Fruit fly (Drosophila melanogaster) whole organism, embryonic: Measurements from ENCODE around the gene CG31776.

Experiments
- Atf-2 ChIP-seq: fragments of 200-800 bp; sonication (Bioruptor generic); optimal IDR thresholded peaks from 2 replicates; lab custom pipeline; 2016; ENCODE audit warnings: missing biosample characterization, missing genetic modification characterization
- B-H2 ChIP-seq: fragments of 200-800 bp; sonication (Bioruptor generic); optimal IDR thresholded peaks from 2 replicates; lab custom pipeline; 2018; ENCODE audit warnings: missing biosample characterization, mild to moderate bottlenecking, missing genetic modification characterization
- CG11398 ChIP-seq: fragments of 200-800 bp; sonication (Bioruptor generic); optimal IDR thresholded peaks from 2 replicates; lab custom pipeline; 2016; ENCODE audit warnings: missing biosample characterization, missing genetic modification characterization
- CG12769 ChIP-seq: fragments of 200-800 bp; sonication (Bioruptor generic); optimal IDR thresholded peaks from 2 replicates; lab custom pipeline; 2019; ENCODE audit warnings: missing biosample characterization, mild to moderate bottlenecking, missing genetic modification characterization, moderate library complexity
- CG12942 ChIP-seq: fragments of 200-800 bp; sonication (Bioruptor generic); optimal IDR thresholded peaks from 3 replicates; lab custom pipeline; 2016; ENCODE audit warnings: missing biosample characterization, missing genetic modification characterization
- CG14667 ChIP-seq: fragments of 200-800 bp; sonication (Bioruptor generic); IDR thresholded peaks from 2 replicates; pipeline ENCODE4 v1.3.6; 2022; ENCODE audit warnings: missing biosample characterization, missing genetic modification characterization
- CG15073 ChIP-seq: fragments of 200-800 bp; sonication (Bioruptor generic); optimal IDR thresholded peaks from 2 replicates; lab custom pipeline; 2016; ENCODE audit warnings: missing biosample characterization, missing genetic modification characterization
- CG1602 ChIP-seq: fragments of 200-800 bp; sonication (Bioruptor generic); optimal IDR thresholded peaks from 3 replicates; lab custom pipeline; 2016; ENCODE audit warnings: missing biosample characterization, missing genetic modification characterization
- CG18262 ChIP-seq: fragments of 200-800 bp; optimal IDR thresholded peaks from 3 replicates; lab custom pipeline; 2019; ENCODE audit warnings: missing biosample characterization, mild to moderate bottlenecking, missing genetic modification characterization, moderate library complexity
- CG1832 ChIP-seq: fragments of 200-800 bp; sonication (Bioruptor generic); optimal IDR thresholded peaks from 2 replicates; lab custom pipeline; 2017; ENCODE audit warnings: missing biosample characterization, mild to moderate bottlenecking, missing genetic modification characterization, inconsistent platforms
- CG30431 ChIP-seq: fragments of 200-800 bp; sonication (Bioruptor generic); optimal IDR thresholded peaks from 2 replicates; lab custom pipeline; 2017; ENCODE audit warnings: missing biosample characterization, missing genetic modification characterization
- CG3163 ChIP-seq: fragments of 200-800 bp; sonication (Bioruptor generic); optimal IDR thresholded peaks from 3 replicates; lab custom pipeline; 2016; ENCODE audit warnings: missing biosample characterization, missing genetic modification characterization
- CG3726 ChIP-seq: fragments of 200-800 bp; sonication (Bioruptor generic); IDR thresholded peaks from 3 replicates; pipeline ENCODE4, ENCODE4 v1.3.6; 2022; ENCODE audit warnings: missing biosample characterization, missing genetic modification characterization
- CG4707 ChIP-seq: fragments of 200-800 bp; sonication (Bioruptor generic); optimal IDR thresholded peaks from 2 replicates; lab custom pipeline; 2018; ENCODE audit warnings: missing biosample characterization, mild to moderate bottlenecking, missing genetic modification characterization, moderate library complexity
- CG6765 ChIP-seq: fragments of 200-800 bp; sonication (Bioruptor generic); optimal IDR thresholded peaks from 3 replicates; lab custom pipeline; 2017; ENCODE audit warnings: missing biosample characterization, mild to moderate bottlenecking, missing genetic modification characterization
- CG7372 ChIP-seq: fragments of 200-800 bp; sonication (Bioruptor generic); IDR thresholded peaks from 2 replicates; pipeline ENCODE4 v1.3.6; 2022; ENCODE audit warnings: missing biosample characterization, missing genetic modification characterization
- CG7928 ChIP-seq: fragments of 200-800 bp; sonication (Bioruptor generic); optimal IDR thresholded peaks from 2 replicates; lab custom pipeline; 2017; ENCODE audit warnings: missing biosample characterization, mild to moderate bottlenecking, missing genetic modification characterization
- CG8089 ChIP-seq: fragments of 200-800 bp; sonication (Bioruptor generic); optimal IDR thresholded peaks from 3 replicates; lab custom pipeline; 2016; ENCODE audit warnings: missing biosample characterization, missing genetic modification characterization
- CG9727 ChIP-seq: fragments of 200-800 bp; sonication (Bioruptor generic); optimal IDR thresholded peaks from 3 replicates; lab custom pipeline; 2017; ENCODE audit warnings: missing biosample characterization, mild to moderate bottlenecking, missing genetic modification characterization
- CG9932 ChIP-seq: fragments of 200-800 bp; sonication (Bioruptor generic); IDR thresholded peaks from 2 replicates; pipeline ENCODE4 v1.3.6; 2022; ENCODE audit warnings: missing biosample characterization, missing genetic modification characterization
- Camta ChIP-seq: fragments of 200-800 bp; sonication (Bioruptor generic); optimal IDR thresholded peaks from 2 replicates; lab custom pipeline; 2016; ENCODE audit warnings: missing biosample characterization, missing genetic modification characterization
- E2f2 ChIP-seq: fragments of 200-800 bp; sonication (Bioruptor generic); IDR thresholded peaks from 2 replicates; pipeline ENCODE4 v1.3.6; 2022; ENCODE audit warnings: missing biosample characterization, missing genetic modification characterization
- Elba2 ChIP-seq: fragments of 200-800 bp; sonication (Bioruptor generic); optimal IDR thresholded peaks from 3 replicates; lab custom pipeline; 2016; ENCODE audit warnings: missing biosample characterization, missing genetic modification characterization
- Fer1 ChIP-seq: fragments of 200-800 bp; sonication (Bioruptor generic); optimal IDR thresholded peaks from 2 replicates; lab custom pipeline; 2017; ENCODE audit warnings: missing biosample characterization, mild to moderate bottlenecking, missing genetic modification characterization
- Gsc ChIP-seq: fragments of 200-800 bp; sonication (Bioruptor generic); IDR thresholded peaks from 2 replicates; pipeline ENCODE4 v1.3.6; 2022; ENCODE audit warnings: missing biosample characterization, missing genetic modification characterization
- HLH54F ChIP-seq: fragments of 200-800 bp; sonication (Bioruptor generic); optimal IDR thresholded peaks from 3 replicates; lab custom pipeline; 2016; ENCODE audit warnings: missing biosample characterization, missing genetic modification characterization
- Hr39 ChIP-seq: fragments of >200 bp; optimal IDR thresholded peaks from 2 replicates; lab custom pipeline; 2017
- MESR4 ChIP-seq: fragments of 200-800 bp; sonication (Bioruptor generic); optimal IDR thresholded peaks from 2 replicates; lab custom pipeline; 2018; ENCODE audit warnings: missing biosample characterization, mild to moderate bottlenecking, missing genetic modification characterization, moderate library complexity
- NFAT ChIP-seq: fragments of 200-800 bp; sonication (Bioruptor generic); IDR thresholded peaks from 2 replicates; pipeline ENCODE4 v1.3.6; 2022; ENCODE audit warnings: missing biosample characterization, missing genetic modification characterization
- Ptx1 ChIP-seq: fragments of 200-800 bp; sonication (Bioruptor generic); IDR thresholded peaks from 2 replicates; pipeline ENCODE4 v1.3.6; 2022; ENCODE audit warnings: missing biosample characterization, missing genetic modification characterization
- Sin3A ChIP-seq: fragments of >200 bp; optimal IDR thresholded peaks from 2 replicates; lab custom pipeline; 2018
- amos ChIP-seq: fragments of 200-800 bp; sonication (Bioruptor generic); IDR thresholded peaks from 2 replicates; pipeline ENCODE4 v1.3.6; 2022; ENCODE audit warnings: missing biosample characterization, missing genetic modification characterization; ENCODE audit not compliant: partially characterized antibody
- corto ChIP-seq: fragments of 200-800 bp; sonication (Bioruptor generic); optimal IDR thresholded peaks from 2 replicates; lab custom pipeline; 2016; ENCODE audit warnings: missing biosample characterization, mild to moderate bottlenecking, missing genetic modification characterization, moderate library complexity
- croc ChIP-seq: fragments of 200-800 bp; sonication (Bioruptor generic); conservative IDR thresholded peaks from 3 replicates; pipeline ENCODE4 v1.3.6; 2022; ENCODE audit warnings: missing biosample characterization, missing genetic modification characterization
- dmrt11E ChIP-seq: fragments of 200-800 bp; sonication (Bioruptor generic); optimal IDR thresholded peaks from 3 replicates; lab custom pipeline; 2018; ENCODE audit warnings: missing biosample characterization, mild to moderate bottlenecking, missing genetic modification characterization, moderate library complexity
- esg ChIP-seq: fragments of 200-800 bp; sonication (Bioruptor generic); conservative IDR thresholded peaks from 2 replicates; pipeline ENCODE4 v1.3.6; 2022; ENCODE audit warnings: missing biosample characterization, missing genetic modification characterization
- fd64A ChIP-seq: fragments of 200-800 bp; sonication (Bioruptor generic); optimal IDR thresholded peaks from 3 replicates; lab custom pipeline; 2018; ENCODE audit warnings: missing biosample characterization, mild to moderate bottlenecking, missing genetic modification characterization
- fru ChIP-seq: fragments of >200 bp; optimal IDR thresholded peaks from 2 replicates; lab custom pipeline; 2017
- fu2 ChIP-seq: fragments of 200-800 bp; sonication (Bioruptor generic); optimal IDR thresholded peaks from 2 replicates; lab custom pipeline; 2016; ENCODE audit warnings: missing biosample characterization, missing genetic modification characterization
- gt ChIP-seq: fragments of 200-800 bp; sonication (Bioruptor generic); IDR thresholded peaks from 2 replicates; pipeline ENCODE4 v1.3.6; 2022; ENCODE audit warnings: missing biosample characterization, missing genetic modification characterization
- inv ChIP-seq: fragments of 200-800 bp; sonication (Bioruptor generic); IDR thresholded peaks from 2 replicates; pipeline ENCODE4 v1.3.6; 2022; ENCODE audit warnings: missing biosample characterization, missing genetic modification characterization; ENCODE audit not compliant: partially characterized antibody
- nau ChIP-seq: fragments of 200-800 bp; sonication (Bioruptor generic); optimal IDR thresholded peaks from 3 replicates; lab custom pipeline; 2017; ENCODE audit warnings: missing biosample characterization, mild to moderate bottlenecking, missing genetic modification characterization, missing genetic modification reagents
- nom ChIP-seq: fragments of 200-800 bp; sonication (Bioruptor generic); optimal IDR thresholded peaks from 2 replicates; lab custom pipeline; 2017; ENCODE audit warnings: missing biosample characterization, missing genetic modification characterization, mild to moderate bottlenecking, moderate library complexity, missing genetic modification reagents
- odd ChIP-seq: fragments of 200-800 bp; sonication (Bioruptor generic); optimal IDR thresholded peaks from 2 replicates; lab custom pipeline; 2017; ENCODE audit warnings: missing biosample characterization, mild to moderate bottlenecking, missing genetic modification characterization
- rib ChIP-seq: fragments of 200-800 bp; sonication (Bioruptor generic); IDR thresholded peaks from 2 replicates; pipeline ENCODE4 v1.3.6; 2022; ENCODE audit warnings: missing biosample characterization, missing genetic modification characterization
- scrt ChIP-seq: fragments of 200-800 bp; sonication (Bioruptor generic); optimal IDR thresholded peaks from 2 replicates; lab custom pipeline; 2018; ENCODE audit warnings: missing biosample characterization, mild to moderate bottlenecking, missing genetic modification characterization, moderate library complexity
- seq ChIP-seq: fragments of 200-800 bp; sonication (Bioruptor generic); IDR thresholded peaks from 2 replicates; pipeline ENCODE4 v1.3.6; 2022; ENCODE audit warnings: missing biosample characterization, missing genetic modification characterization
- sim ChIP-seq: fragments of 200-800 bp; sonication (Bioruptor generic); IDR thresholded peaks from 2 replicates; pipeline ENCODE4 v1.3.6; 2022; ENCODE audit warnings: missing biosample characterization, missing genetic modification characterization
- slou ChIP-seq: fragments of 200-800 bp; sonication (Bioruptor generic); optimal IDR thresholded peaks from 3 replicates; lab custom pipeline; 2016; ENCODE audit warnings: missing biosample characterization, missing genetic modification characterization
- twi ChIP-seq: fragments of 200-800 bp; optimal IDR thresholded peaks from 2 replicates; lab custom pipeline; 2019; ENCODE audit warnings: missing biosample characterization, mild to moderate bottlenecking, missing genetic modification characterization, moderate library complexity
- yki ChIP-seq: fragments of >200 bp; optimal IDR thresholded peaks from 3 replicates; lab custom pipeline; 2018
- zen2 ChIP-seq: fragments of 200-800 bp; sonication (Bioruptor generic); IDR thresholded peaks from 3 replicates; pipeline ENCODE4 v1.3.6; 2022; ENCODE audit warnings: missing biosample characterization, missing genetic modification characterization; ENCODE audit not compliant: partially characterized antibody
- zfh1 ChIP-seq: fragments of 200-800 bp; sonication (Bioruptor generic); IDR thresholded peaks from 3 replicates; pipeline ENCODE4 v1.3.6; 2022; ENCODE audit warnings: missing biosample characterization, missing genetic modification characterization
- zfh2 ChIP-seq: fragments of 200-800 bp; sonication (Bioruptor generic); optimal IDR thresholded peaks from 2 replicates; lab custom pipeline; 2016; ENCODE audit warnings: missing biosample characterization, missing genetic modification characterization

The CG31776 gene

DNA sequence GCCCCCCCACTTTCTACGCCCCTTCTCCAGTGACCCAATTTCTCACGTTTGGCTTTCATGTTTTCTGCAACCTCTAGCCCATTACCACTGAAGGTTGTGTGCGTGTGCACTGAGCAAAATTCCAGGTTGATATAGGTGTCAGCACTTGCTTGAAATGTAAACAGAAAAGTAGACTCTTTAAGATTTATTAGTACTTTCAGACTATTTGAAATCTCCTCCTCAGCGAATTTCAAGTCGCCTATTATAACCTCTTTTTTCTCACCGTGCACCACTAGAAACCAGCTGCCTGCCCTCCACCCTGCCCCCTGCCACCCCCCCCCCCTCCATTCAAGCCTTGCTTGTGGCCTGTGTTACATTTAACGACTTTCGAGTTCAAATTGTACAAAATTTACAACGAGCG lies 34.9 kb upstream of the CG31776 start (continued):
- TF ChIP-seq E2f2 (GFP tag; lab: Robert Waterston, UW), result peak; percentile 31; the same call in 1 of the 2 replicates
- no peak for TF ChIP-seq CG11398 (GFP tag; lab: Kevin White, UChicago)
- no peak for TF ChIP-seq Elba2 (GFP tag; lab: Kevin White, UChicago)
- TF ChIP-seq corto, result no peak
- TF ChIP-seq CG4707 (GFP tag; lab: Kevin White, UChicago), result no peak
- no peak for TF ChIP-seq CG15073 (GFP tag; lab: Kevin White, UChicago)
- TF ChIP-seq Atf-2 (GFP tag; lab: Kevin White, UChicago), result no peak
- TF ChIP-seq CG1832, result no peak
- TF ChIP-seq zfh1, result peak; percentile 69; the same call in 2 of the 3 replicates
- peak; percentile 60 for TF ChIP-seq dmrt11E (tag; lab: Kevin White, UChicago)
- no peak for TF ChIP-seq seq
- no peak for TF ChIP-seq nau
- no peak for TF ChIP-seq Sin3A (lab: Kevin White, UChicago)
- TF ChIP-seq CG9727 (GFP tag; lab: Kevin White, UChicago), result peak; percentile 32
- TF ChIP-seq MESR4, result no peak
- no peak for TF ChIP-seq fd64A
- no peak for TF ChIP-seq zen2 (GFP tag; lab: Robert Waterston, UW)
- peak; percentile 34; the same call in 1 of the 2 replicates for TF ChIP-seq CG7372 (GFP tag; lab: Robert Waterston, UW)
- peak; percentile 9 for TF ChIP-seq Camta
- no peak for TF ChIP-seq Hr39
- TF ChIP-seq CG9932 (GFP tag; lab: Robert Waterston, UW), result no peak
- no peak for TF ChIP-seq CG12942 (GFP tag; lab: Kevin White, UChicago)
- TF ChIP-seq inv (GFP tag; lab: Robert Waterston, UW), result no peak
- no peak for TF ChIP-seq rib
- TF ChIP-seq fu2 (GFP tag; lab: Kevin White, UChicago), result no peak
- no peak for TF ChIP-seq twi
- no peak for TF ChIP-seq amos (GFP tag; lab: Robert Waterston, UW)
- no peak for TF ChIP-seq CG3163
- 0 out of 2 replicates have a peak, but pooled peaks have one; percentile 31 for TF ChIP-seq Gsc (GFP tag; lab: Robert Waterston, UW)
- no peak for TF ChIP-seq gt (GFP tag; lab: Robert Waterston, UW)
- peak; percentile 60 for TF ChIP-seq Ptx1
- peak; percentile 57 for TF ChIP-seq croc (GFP tag; lab: Robert Waterston, UW)
- TF ChIP-seq CG3726 (GFP tag; lab: Robert Waterston, UW), result peak; percentile 43; the same call in 1 of the 3 replicates
- TF ChIP-seq CG12769, result peak; percentile 19
- TF ChIP-seq CG14667 (GFP tag; lab: Robert Waterston, UW), result peak; percentile 55
- TF ChIP-seq zfh2 (GFP tag; lab: Kevin White, UChicago), result no peak
- no peak for TF ChIP-seq NFAT (GFP tag; lab: Robert Waterston, UW)
- no peak for TF ChIP-seq fru (lab: Kevin White, UChicago)
- no peak for TF ChIP-seq scrt (GFP tag; lab: Kevin White, UChicago)
- TF ChIP-seq yki, result no peak
- no peak for TF ChIP-seq CG6765 (GFP tag; lab: Kevin White, UChicago)
- no peak for TF ChIP-seq Fer1 (GFP tag; lab: Kevin White, UChicago)
- no peak for TF ChIP-seq nom (GFP tag; lab: Kevin White, UChicago)
- no peak for TF ChIP-seq CG8089 (GFP tag; lab: Kevin White, UChicago)
- no peak for TF ChIP-seq odd
- TF ChIP-seq CG18262 (tag; lab: Kevin White, UChicago), result peak; percentile 60
- peak; percentile 38 for TF ChIP-seq CG30431
- no peak for TF ChIP-seq HLH54F
- no peak for TF ChIP-seq slou (GFP tag; lab: Kevin White, UChicago)
- peak; percentile 34 for TF ChIP-seq esg
- no peak for TF ChIP-seq CG7928 (GFP tag; lab: Kevin White, UChicago)
- peak; percentile 2 for TF ChIP-seq CG1602 (GFP tag; lab: Kevin White, UChicago)
- TF ChIP-seq B-H2, result no peak
- no peak for TF ChIP-seq sim (GFP tag; lab: Robert Waterston, UW)
